Worm (Caenorhabditis elegans) whole organism, L4 larva: ENCODE results near the gene pqn-53.

Source experiments
- attf-4 ChIP-seq: sonication (generic microtip); optimal IDR thresholded peaks from 3 replicates; lab custom pipeline; 2017; ENCODE audit warnings: missing biosample characterization, missing genetic modification characterization
- ceh-62 ChIP-seq: sonication (generic microtip); optimal IDR thresholded peaks from 2 replicates; lab custom pipeline; 2017; ENCODE audit warnings: missing biosample characterization, missing genetic modification characterization
- ceh-82 ChIP-seq: sonication (generic microtip); optimal IDR thresholded peaks from 2 replicates; lab custom pipeline; 2017; ENCODE audit warnings: missing biosample characterization, missing genetic modification characterization
- dmd-9 ChIP-seq: fragments of 200-800 bp; sonication (Bioruptor generic); IDR thresholded peaks from 2 replicates; pipeline ENCODE4 v1.3.6; 2022; ENCODE audit warnings: missing genetic modification reagents, missing genetic modification characterization, missing compliant biosample characterization
- lin-39 ChIP-seq: fragments of 150-350 bp; optimal IDR thresholded peaks from 2 replicates; lab custom pipeline; 2014; ENCODE audit warnings: missing biosample characterization, missing genetic modification reagents, missing genetic modification characterization
- lsy-2 ChIP-seq, 2 experiments: fragments of 150-350 bp in 1 of 2; sonication (generic microtip) in 1 of 2; optimal IDR thresholded peaks; 2 replicates each; lab custom pipeline; 2014 to 2017; ENCODE audit warnings: missing biosample characterization in 2 of 2, missing genetic modification characterization in 2 of 2
- mep-1 ChIP-seq: fragments of 150-350 bp; sonication (generic microtip); optimal IDR thresholded peaks from 3 replicates; lab custom pipeline; 2014; ENCODE audit warnings: missing biosample characterization, missing genetic modification characterization
- nhr-11 ChIP-seq: fragments of 150-350 bp; optimal IDR thresholded peaks from 2 replicates; lab custom pipeline; 2014; ENCODE audit warnings: missing biosample characterization, missing genetic modification characterization
- nhr-237 ChIP-seq: sonication (generic microtip); optimal IDR thresholded peaks from 2 replicates; lab custom pipeline; 2017; ENCODE audit warnings: missing biosample characterization, missing genetic modification characterization
- pqm-1 ChIP-seq: sonication (generic microtip); optimal IDR thresholded peaks from 2 replicates; lab custom pipeline; 2017; ENCODE audit warnings: missing biosample characterization, missing genetic modification characterization
- unc-62 ChIP-seq, 3 experiments: fragments of 150-350 bp in 1 of 3; sonication (generic microtip); optimal IDR thresholded peaks in 2 of 3; peaks in 1 of 3; 1 replicate in 1 of 3; 2 replicates in 2 of 3; lab custom pipeline; 2014 to 2017; ENCODE audit warnings: missing biosample characterization in 3 of 3, missing genetic modification characterization in 3 of 3, missing genetic modification reagents in 3 of 3, missing genotype in 1 of 3

ce11 chrV:12103920-12104319 lies 38.7 kb upstream of the pqn-53 start, which contains the start of gene nhr-153:
- TF ChIP-seq nhr-237 (tag; lab: Kevin White, UChicago): no peak
- no peak for TF ChIP-seq lsy-2 (tag; optimal IDR thresholded peaks at IDR 0.05; lab: Kevin White, UChicago)
- no peak for TF ChIP-seq unc-62 (GFP tag; optimal IDR thresholded peaks at IDR 0.05 in 1 of 2; lab: Kevin White, UChicago)
- no peak for TF ChIP-seq unc-62 (tag; optimal IDR thresholded peaks at IDR 0.05; lab: Kevin White, UChicago)
- no peak for TF ChIP-seq pqm-1 (tag; lab: Kevin White, UChicago)
- TF ChIP-seq attf-4 (tag; lab: Kevin White, UChicago): no peak
- no peak for TF ChIP-seq nhr-11 (tag; lab: Kevin White, UChicago)
- no peak for TF ChIP-seq ceh-82 (tag; lab: Kevin White, UChicago)
- no peak for TF ChIP-seq lin-39 (tag; lab: Kevin White, UChicago)
- no peak for TF ChIP-seq dmd-9 (GFP tag; lab: Robert Waterston, UW)
- TF ChIP-seq mep-1 (tag; lab: Kevin White, UChicago): no peak
- no peak for TF ChIP-seq ceh-62 (tag; lab: Kevin White, UChicago)
